Fruit fly (Drosophila melanogaster) whole organism, embryonic: ENCODE measurements around the gene CG42494.
A peak's percentile ranks its signal among the peaks of the same experiment; 100 is the strongest.

Source experiments
- ATbp ChIP-seq: fragments of 200-800 bp; sonication (Bioruptor generic); optimal IDR thresholded peaks from 2 replicates; lab custom pipeline; 2017; ENCODE audit warnings: missing biosample characterization, mild to moderate bottlenecking, missing genetic modification characterization, missing genetic modification reagents
- CG12071 ChIP-seq: fragments of 200-800 bp; sonication (Bioruptor generic); optimal IDR thresholded peaks from 3 replicates; lab custom pipeline; 2018; ENCODE audit warnings: missing biosample characterization, mild to moderate bottlenecking, missing genetic modification characterization
- CG12391 ChIP-seq: fragments of 200-800 bp; sonication (Bioruptor generic); optimal IDR thresholded peaks from 3 replicates; lab custom pipeline; 2018; ENCODE audit warnings: missing biosample characterization, mild to moderate bottlenecking, missing genetic modification characterization, moderate library complexity
- CG12744 ChIP-seq: fragments of 200-800 bp; sonication (Bioruptor generic); optimal IDR thresholded peaks from 2 replicates; lab custom pipeline; 2016; ENCODE audit warnings: missing biosample characterization, missing genetic modification characterization
- CG15011 ChIP-seq: fragments of 200-800 bp; sonication (Bioruptor generic); optimal IDR thresholded peaks from 3 replicates; lab custom pipeline; 2018; ENCODE audit warnings: missing biosample characterization, mild to moderate bottlenecking, missing genetic modification characterization
- CG16863 ChIP-seq: fragments of 200-800 bp; sonication (Bioruptor generic); optimal IDR thresholded peaks from 3 replicates; lab custom pipeline; 2016; ENCODE audit warnings: missing biosample characterization, missing genetic modification characterization
- CG17568 ChIP-seq: fragments of 200-800 bp; sonication (Bioruptor generic); optimal IDR thresholded peaks from 2 replicates; lab custom pipeline; 2018; ENCODE audit warnings: missing biosample characterization, mild to moderate bottlenecking, missing genetic modification characterization, moderate library complexity
- CG17802 ChIP-seq: fragments of 200-800 bp; sonication (Bioruptor generic); optimal IDR thresholded peaks from 2 replicates; lab custom pipeline; 2018; ENCODE audit warnings: missing biosample characterization, mild to moderate bottlenecking, missing genetic modification characterization, moderate library complexity
- CG30403 ChIP-seq: fragments of 200-800 bp; sonication (Bioruptor generic); optimal IDR thresholded peaks from 3 replicates; lab custom pipeline; 2016; ENCODE audit warnings: missing biosample characterization, missing genetic modification characterization
- CG34422 ChIP-seq: fragments of 200-800 bp; sonication (Bioruptor generic); IDR thresholded peaks from 3 replicates; pipeline ENCODE4 v1.3.6; 2022; ENCODE audit warnings: missing biosample characterization, missing genetic modification characterization
- CG42726 ChIP-seq: fragments of 200-800 bp; sonication (Bioruptor generic); IDR thresholded peaks from 2 replicates; pipeline ENCODE4 v1.3.6; 2022; ENCODE audit warnings: missing biosample characterization, missing genetic modification characterization; ENCODE audit not compliant: partially characterized antibody
- CG4404 ChIP-seq: fragments of 200-800 bp; sonication (Bioruptor generic); IDR thresholded peaks from 2 replicates; pipeline ENCODE4 v1.3.6; 2022; ENCODE audit warnings: missing biosample characterization, missing genetic modification characterization
- CG7745 ChIP-seq: fragments of 200-800 bp; sonication (Bioruptor generic); optimal IDR thresholded peaks from 2 replicates; lab custom pipeline; 2018; ENCODE audit warnings: missing biosample characterization, mild to moderate bottlenecking, missing genetic modification characterization, moderate library complexity
- CG8089 ChIP-seq: fragments of 200-800 bp; sonication (Bioruptor generic); optimal IDR thresholded peaks from 3 replicates; lab custom pipeline; 2016; ENCODE audit warnings: missing biosample characterization, missing genetic modification characterization
- CG8290 ChIP-seq, 3 experiments: fragments of 200-800 bp; sonication (Bioruptor generic); optimal IDR thresholded peaks; 2 replicates each; lab custom pipeline; 2016 to 2019; ENCODE audit warnings: missing biosample characterization in 3 of 3, missing genetic modification characterization in 3 of 3, mild to moderate bottlenecking in 2 of 3, moderate library complexity in 1 of 3
- CG8924 ChIP-seq: fragments of 200-800 bp; optimal IDR thresholded peaks from 3 replicates; lab custom pipeline; 2019; ENCODE audit warnings: missing biosample characterization, mild to moderate bottlenecking, missing genetic modification characterization, moderate library complexity
- CG9797 ChIP-seq: fragments of 200-800 bp; sonication (Bioruptor generic); optimal IDR thresholded peaks from 3 replicates; lab custom pipeline; 2018; ENCODE audit warnings: missing biosample characterization, mild to moderate bottlenecking, missing genetic modification characterization
- Chrac-16 ChIP-seq: fragments of 200-800 bp; sonication (Bioruptor generic); optimal IDR thresholded peaks from 3 replicates; lab custom pipeline; 2016; ENCODE audit warnings: missing biosample characterization, missing genetic modification characterization
- CrebB ChIP-seq: fragments of 200-800 bp; sonication (Bioruptor generic); optimal IDR thresholded peaks from 3 replicates; lab custom pipeline; 2018; ENCODE audit warnings: missing biosample characterization, mild to moderate bottlenecking, missing genetic modification characterization
- Deaf1 ChIP-seq: fragments of 200-800 bp; optimal IDR thresholded peaks from 3 replicates; lab custom pipeline; 2019; ENCODE audit warnings: missing biosample characterization, mild to moderate bottlenecking, missing genetic modification characterization, moderate library complexity
- Dip2 ChIP-seq: fragments of 200-800 bp; sonication (Bioruptor generic); IDR thresholded peaks from 2 replicates; pipeline ENCODE4 v1.3.6; 2022; ENCODE audit warnings: missing biosample characterization, missing genetic modification characterization
- Fer3 ChIP-seq: fragments of 200-800 bp; sonication (Bioruptor generic); optimal IDR thresholded peaks from 2 replicates; lab custom pipeline; 2018; ENCODE audit warnings: missing biosample characterization, mild to moderate bottlenecking, missing genetic modification characterization, moderate library complexity
- GATAe ChIP-seq: fragments of 200-800 bp; sonication (Bioruptor generic); conservative IDR thresholded peaks from 2 replicates; pipeline ENCODE4 v1.3.6; 2022; ENCODE audit warnings: missing biosample characterization, missing genetic modification characterization
- HmgZ ChIP-seq: fragments of 200-800 bp; sonication (Bioruptor generic); optimal IDR thresholded peaks from 2 replicates; lab custom pipeline; 2018; ENCODE audit warnings: missing biosample characterization, mild to moderate bottlenecking, missing genetic modification characterization
- Hr78 ChIP-seq, 2 experiments: fragments of 200-800 bp in 1 of 2; fragments of >200 bp in 1 of 2; sonication (Bioruptor generic) in 1 of 2; optimal IDR thresholded peaks; 2 replicates each; lab custom pipeline; 2017 to 2019; ENCODE audit warnings: missing biosample characterization in 2 of 2, missing genetic modification characterization in 2 of 2, mild to moderate bottlenecking in 1 of 2, moderate library complexity in 1 of 2
- Scr ChIP-seq: fragments of 200-800 bp; sonication (Bioruptor generic); IDR thresholded peaks from 2 replicates; pipeline ENCODE4 v1.3.6; 2022; ENCODE audit warnings: missing biosample characterization, missing genetic modification characterization; ENCODE audit not compliant: partially characterized antibody
- Side ChIP-seq: fragments of 200-800 bp; sonication (Bioruptor generic); optimal IDR thresholded peaks from 2 replicates; lab custom pipeline; 2016; ENCODE audit warnings: missing biosample characterization, missing genetic modification characterization
- Sry-β ChIP-seq: fragments of 200-800 bp; sonication (Bioruptor generic); optimal IDR thresholded peaks from 2 replicates; lab custom pipeline; 2018; ENCODE audit warnings: missing biosample characterization, mild to moderate bottlenecking, missing genetic modification characterization, moderate library complexity
- Vsx1 ChIP-seq: fragments of 200-800 bp; sonication (Bioruptor generic); optimal IDR thresholded peaks from 2 replicates; lab custom pipeline; 2017; ENCODE audit warnings: missing biosample characterization, mild to moderate bottlenecking, missing genetic modification characterization, missing genetic modification reagents
- ato ChIP-seq: fragments of 200-800 bp; sonication (Bioruptor generic); IDR thresholded peaks from 2 replicates; pipeline ENCODE4 v1.3.6; 2022; ENCODE audit warnings: missing biosample characterization, missing genetic modification characterization; ENCODE audit not compliant: partially characterized antibody
- bigmax ChIP-seq: fragments of 200-800 bp; sonication (Bioruptor generic); optimal IDR thresholded peaks from 2 replicates; lab custom pipeline; 2018; ENCODE audit warnings: missing biosample characterization, mild to moderate bottlenecking, missing genetic modification characterization
- chn ChIP-seq: fragments of 200-800 bp; sonication (Bioruptor generic); optimal IDR thresholded peaks from 2 replicates; lab custom pipeline; 2016; ENCODE audit warnings: missing biosample characterization, missing genetic modification characterization
- dm ChIP-seq: fragments of 200-800 bp; sonication (Bioruptor generic); optimal IDR thresholded peaks from 3 replicates; lab custom pipeline; 2016; ENCODE audit warnings: missing biosample characterization, missing genetic modification characterization
- dysf ChIP-seq: fragments of 200-800 bp; sonication (Bioruptor generic); IDR thresholded peaks from 3 replicates; pipeline ENCODE4 v1.3.6; 2022; ENCODE audit warnings: missing biosample characterization, missing genetic modification characterization
- emc ChIP-seq: fragments of 200-800 bp; sonication (Bioruptor generic); optimal IDR thresholded peaks from 2 replicates; lab custom pipeline; 2016; ENCODE audit warnings: missing biosample characterization, missing genetic modification characterization
- fd3F ChIP-seq: fragments of 200-800 bp; sonication (Bioruptor generic); optimal IDR thresholded peaks from 2 replicates; lab custom pipeline; 2018; ENCODE audit warnings: missing biosample characterization, mild to moderate bottlenecking, missing genetic modification characterization, moderate library complexity
- grau ChIP-seq: fragments of 200-800 bp; optimal IDR thresholded peaks from 3 replicates; lab custom pipeline; 2019; ENCODE audit warnings: missing biosample characterization, mild to moderate bottlenecking, missing genetic modification characterization, moderate library complexity
- gro ChIP-seq: fragments of 200-800 bp; sonication (Bioruptor generic); optimal IDR thresholded peaks from 2 replicates; lab custom pipeline; 2016; ENCODE audit warnings: missing biosample characterization, missing genetic modification characterization
- ham ChIP-seq: fragments of 200-800 bp; sonication (Bioruptor generic); IDR thresholded peaks from 2 replicates; pipeline ENCODE4 v1.3.6; 2022; ENCODE audit warnings: missing biosample characterization, missing genetic modification characterization
- maf-S ChIP-seq: fragments of 200-800 bp; sonication (Bioruptor generic); optimal IDR thresholded peaks from 2 replicates; lab custom pipeline; 2016; ENCODE audit warnings: missing biosample characterization, missing genetic modification characterization
- nom ChIP-seq: fragments of 200-800 bp; sonication (Bioruptor generic); optimal IDR thresholded peaks from 2 replicates; lab custom pipeline; 2017; ENCODE audit warnings: missing biosample characterization, missing genetic modification characterization, mild to moderate bottlenecking, moderate library complexity, missing genetic modification reagents
- phol ChIP-seq: fragments of 200-800 bp; sonication (Bioruptor generic); optimal IDR thresholded peaks from 3 replicates; lab custom pipeline; 2018; ENCODE audit warnings: missing biosample characterization, mild to moderate bottlenecking, missing genetic modification characterization, moderate library complexity
- sr ChIP-seq: fragments of 200-800 bp; sonication (Bioruptor generic); IDR thresholded peaks from 3 replicates; pipeline ENCODE4 v1.3.6; 2022; ENCODE audit warnings: missing biosample characterization, missing genetic modification characterization
- stc ChIP-seq: fragments of 200-800 bp; sonication (Bioruptor generic); IDR thresholded peaks from 2 replicates; pipeline ENCODE4 v1.3.6; 2022; ENCODE audit warnings: missing biosample characterization, missing genetic modification characterization
- wek ChIP-seq: fragments of 200-800 bp; sonication (Bioruptor generic); optimal IDR thresholded peaks from 3 replicates; lab custom pipeline; 2018; ENCODE audit warnings: missing biosample characterization, mild to moderate bottlenecking, missing genetic modification characterization, moderate library complexity
- wor ChIP-seq: fragments of 200-800 bp; sonication (Bioruptor generic); IDR thresholded peaks from 2 replicates; pipeline ENCODE4 v1.3.6; 2022; ENCODE audit warnings: missing biosample characterization, missing genetic modification characterization
- zfh1 ChIP-seq: fragments of 200-800 bp; sonication (Bioruptor generic); IDR thresholded peaks from 3 replicates; pipeline ENCODE4 v1.3.6; 2022; ENCODE audit warnings: missing biosample characterization, missing genetic modification characterization

Gene CG42494

dm6 chr3L:3224740-3225719, 40.8 kb downstream of the CG42494 start, which contains the start of gene Larp4B (continued):
- TF ChIP-seq CG34422 (peak; percentile 56; the same call in 2 of the 3 replicates), maf-S (GFP tag; lab: Kevin White, UChicago) (no peak), GATAe (GFP tag; lab: Robert Waterston, UW) (no peak), CG4404 (GFP tag; lab: Robert Waterston, UW) (no peak), wor (GFP tag; lab: Robert Waterston, UW) (no peak), zfh1 (GFP tag; lab: Robert Waterston, UW) (0 out of 3 replicates have a peak, but pooled peaks have one; percentile 37), emc (GFP tag; lab: Kevin White, UChicago) (no peak), phol (tag; lab: Kevin White, UChicago) (peak; percentile 54), CG17802 (tag; lab: Kevin White, UChicago) (no peak), Dip2 (GFP tag; lab: Robert Waterston, UW) (no peak), CG16863 (no peak), CG42726 (GFP tag; lab: Robert Waterston, UW) (0 out of 2 replicates have a peak, but pooled peaks have one; percentile 46), Deaf1 (tag; lab: Kevin White, UChicago) (no peak), dysf (GFP tag; lab: Robert Waterston, UW) (no peak), Chrac-16 (GFP tag; lab: Kevin White, UChicago) (no peak), chn (GFP tag; lab: Kevin White, UChicago) (peak; percentile 13), CG15011 (GFP tag; lab: Kevin White, UChicago) (no peak), fd3F (GFP tag; lab: Kevin White, UChicago) (no peak), CG7745 (tag; lab: Kevin White, UChicago) (no peak), Fer3 (no peak), ham (GFP tag; lab: Robert Waterston, UW) (no peak), sr (GFP tag; lab: Robert Waterston, UW) (no peak), Vsx1 (GFP tag; lab: Kevin White, UChicago) (no peak), CG12071 (GFP tag; lab: Kevin White, UChicago) (no peak), dm (GFP tag; lab: Kevin White, UChicago) (peak; percentile 80), CG12744 (GFP tag; lab: Kevin White, UChicago) (no peak), CG8089 (GFP tag; lab: Kevin White, UChicago) (no peak), ATbp (GFP tag; lab: Kevin White, UChicago) (no peak), CG8924 (tag; lab: Kevin White, UChicago) (peak; percentile 20), Side (GFP tag; lab: Kevin White, UChicago) (no peak), gro (GFP tag; lab: Kevin White, UChicago) (peak; percentile 45), bigmax (GFP tag; lab: Kevin White, UChicago) (peak; percentile 19), Hr78 (GFP tag; optimal IDR thresholded peaks at IDR 0.05; lab: Kevin White, UChicago) (no peak), grau (peak; percentile 38), CG30403 (GFP tag; lab: Kevin White, UChicago) (no peak), stc (GFP tag; lab: Robert Waterston, UW) (no peak), CG8290 (GFP tag; optimal IDR thresholded peaks at IDR 0.05; lab: Kevin White, UChicago) (peak; percentile 4), CG8290 (tag; optimal IDR thresholded peaks at IDR 0.05; lab: Kevin White, UChicago) (no peak), CG17568 (no peak), CG12391 (tag; lab: Kevin White, UChicago) (peak; percentile 1), CG9797 (GFP tag; lab: Kevin White, UChicago) (peak; percentile 82), Scr (GFP tag; lab: Robert Waterston, UW) (peak; percentile 72), ato (peak; percentile 21; the same call in 1 of the 2 replicates), nom (GFP tag; lab: Kevin White, UChicago) (peak; percentile 11), wek (GFP tag; lab: Kevin White, UChicago) (no peak), HmgZ (tag; lab: Kevin White, UChicago) (peak; percentile 61), CrebB (tag; lab: Kevin White, UChicago) (no peak), Sry-β (no peak)
